Fruit fly (Drosophila melanogaster): ENCODE data around the gene SA1.

Gene SA1

dm6 chr2L:6913964-6914363, 36.3 kb upstream of the SA1 start, which contains the start of gene Wee1 (continued):
- no peak for TF ChIP-seq CG3407 (GFP tag; optimal IDR thresholded peaks at IDR 0.05)
- no peak for TF ChIP-seq Dek (tag; optimal IDR thresholded peaks at IDR 0.05)
- no peak for TF ChIP-seq CG31365 (tag; optimal IDR thresholded peaks at IDR 0.05)
- TF ChIP-seq CG9437 (GFP tag; optimal IDR thresholded peaks at IDR 0.05): no peak
- TF ChIP-seq Myb (GFP tag; optimal IDR thresholded peaks at IDR 0.05): peak; percentile 60
- peak in 1 of 2 experiments; percentile 7 for TF ChIP-seq crp (GFP tag; optimal IDR thresholded peaks at IDR 0.05)
- no peak for TF ChIP-seq jigr1 (GFP tag; IDR thresholded peaks at IDR 0.05)
- TF ChIP-seq gcm2 (GFP tag; optimal IDR thresholded peaks at IDR 0.05): no peak
- no peak for TF ChIP-seq Taf1 (GFP tag; IDR thresholded peaks at IDR 0.05)
- peak in 1 of 2 experiments; percentile 45 for TF ChIP-seq Pdp1 (GFP tag; optimal IDR thresholded peaks at IDR 0.05)
- no peak for TF ChIP-seq lbe (GFP tag; optimal IDR thresholded peaks at IDR 0.05)
- peak; percentile 55 for TF ChIP-seq sens (GFP tag)
- TF ChIP-seq CG5180 (GFP tag; optimal IDR thresholded peaks at IDR 0.05): no peak
- no peak for TF ChIP-seq CG9817 (tag; optimal IDR thresholded peaks at IDR 0.05)
- TF ChIP-seq CG12299 (tag; optimal IDR thresholded peaks at IDR 0.05): no peak
- TF ChIP-seq Hmr (GFP tag; optimal IDR thresholded peaks at IDR 0.05): no peak
- TF ChIP-seq Ets65A (GFP tag): no peak
- TF ChIP-seq Side (GFP tag; optimal IDR thresholded peaks at IDR 0.05): no peak
- no peak for TF ChIP-seq klu (GFP tag; IDR thresholded peaks at IDR 0.05)
- no peak for TF ChIP-seq CG7839 (tag; optimal IDR thresholded peaks at IDR 0.05)
- TF ChIP-seq CG2116 (GFP tag; optimal IDR thresholded peaks at IDR 0.05): peak; percentile 63
- no peak for TF ChIP-seq Xrp1 (GFP tag; IDR thresholded peaks at IDR 0.05)
- TF ChIP-seq Sry-β (GFP tag; optimal IDR thresholded peaks at IDR 0.05): peak; percentile 48
- TF ChIP-seq gem (tag; optimal IDR thresholded peaks at IDR 0.05): no peak
- TF ChIP-seq CkIIα-i1 (GFP tag; IDR thresholded peaks at IDR 0.05): no peak
- no peak for TF ChIP-seq CG31441 (GFP tag; IDR thresholded peaks at IDR 0.05)
- no peak for TF ChIP-seq Hey (tag; optimal IDR thresholded peaks at IDR 0.05)
- TF ChIP-seq CHES-1-like (GFP tag; optimal IDR thresholded peaks at IDR 0.05): peak; percentile 66
- peak; percentile 72 for TF ChIP-seq CG12659 (GFP tag; optimal IDR thresholded peaks at IDR 0.05)
- no peak for TF ChIP-seq da (GFP tag; optimal IDR thresholded peaks at IDR 0.05)
- TF ChIP-seq Ets97D (GFP tag; optimal IDR thresholded peaks at IDR 0.05): peak; percentile 55
- no peak for TF ChIP-seq sens-2 (GFP tag; IDR thresholded peaks at IDR 0.05)
- TF ChIP-seq CG12236 (GFP tag; optimal IDR thresholded peaks at IDR 0.05): no peak
- 0 out of 4 replicates have a peak, but pooled peaks have one; percentile 15 for TF ChIP-seq Dll (GFP tag; IDR thresholded peaks at IDR 0.05; ENCODE audit: partially characterized antibody)
- TF ChIP-seq jing (GFP tag; optimal IDR thresholded peaks at IDR 0.05): no peak
- peak; percentile 60 for TF ChIP-seq CG10267 (tag; optimal IDR thresholded peaks at IDR 0.05)
- no peak for TF ChIP-seq sqz (GFP tag; optimal IDR thresholded peaks at IDR 0.05)
- TF ChIP-seq CG43689 (GFP tag; IDR thresholded peaks at IDR 0.05): no peak
- peak; percentile 8 for TF ChIP-seq NC2β (GFP tag; optimal IDR thresholded peaks at IDR 0.05)
- TF ChIP-seq CG3847 (GFP tag; IDR thresholded peaks at IDR 0.05): peak; percentile 71
- peak; percentile 50 for TF ChIP-seq CG17829 (tag; optimal IDR thresholded peaks at IDR 0.05)
- no peak for TF ChIP-seq CG4328 (GFP tag; optimal IDR thresholded peaks at IDR 0.05)
- TF ChIP-seq CG11456 (GFP tag; IDR thresholded peaks at IDR 0.05): no peak
- no peak for TF ChIP-seq ind (GFP tag; optimal IDR thresholded peaks at IDR 0.05)
- peak; percentile 23 for TF ChIP-seq Sin3A (optimal IDR thresholded peaks at IDR 0.05)
- TF ChIP-seq PHDP (tag; optimal IDR thresholded peaks at IDR 0.05): no peak
- no peak for TF ChIP-seq ERR (GFP tag; optimal IDR thresholded peaks at IDR 0.05)
- no peak for TF ChIP-seq tup (GFP tag; optimal IDR thresholded peaks at IDR 0.05)
- TF ChIP-seq lilli (GFP tag; optimal IDR thresholded peaks at IDR 0.05): no peak
- no peak for TF ChIP-seq mam (GFP tag; optimal IDR thresholded peaks at IDR 0.05)
- no peak for TF ChIP-seq Deaf1 (tag; optimal IDR thresholded peaks at IDR 0.05)
- TF ChIP-seq CG3838 (GFP tag; optimal IDR thresholded peaks at IDR 0.05): no peak

Data from whole organism, embryonic.